Fruit fly (Drosophila melanogaster): ENCODE data around the gene Vha100-5.

The Vha100-5 gene

dm6 chr2L:11738554-11738982 is at the start of gene Vha100-5:
Gene Vha100-5, plus strand, starts transcription at chr2L:11738948.
- TF ChIP-seq CG1620 (GFP tag; optimal IDR thresholded peaks at IDR 0.05) (no peak), CG33017 (tag; optimal IDR thresholded peaks at IDR 0.05) (peak; percentile 10), CG12768 (GFP tag; optimal IDR thresholded peaks at IDR 0.05) (no peak), ovo (GFP tag; optimal IDR thresholded peaks at IDR 0.05) (no peak), Mnt (GFP tag; optimal IDR thresholded peaks at IDR 0.05) (peak; percentile 10), cic (GFP tag; optimal IDR thresholded peaks at IDR 0.05) (no peak), Clk (GFP tag; optimal IDR thresholded peaks at IDR 0.05) (no peak), CG7101 (tag; optimal IDR thresholded peaks at IDR 0.05) (no peak), CG14711 (tag; optimal IDR thresholded peaks at IDR 0.05) (no peak), pad (GFP tag; optimal IDR thresholded peaks at IDR 0.05) (no peak)

- TF ChIP-seq kay (GFP tag; ENCODE audit: borderline replicate concordance) (no peak), toe (GFP tag; optimal IDR thresholded peaks at IDR 0.05) (no peak), CG14711 (tag; optimal IDR thresholded peaks at IDR 0.05) (no peak), Mnt (GFP tag; optimal IDR thresholded peaks at IDR 0.05) (no peak), CG1620 (GFP tag; optimal IDR thresholded peaks at IDR 0.05) (no peak), CG7045 (GFP tag; optimal IDR thresholded peaks at IDR 0.05) (no peak), CG11617 (GFP tag; optimal IDR thresholded peaks at IDR 0.05) (no peak), CG33017 (tag; optimal IDR thresholded peaks at IDR 0.05) (no peak), CG12768 (GFP tag; optimal IDR thresholded peaks at IDR 0.05) (no peak), CG5204 (GFP tag; optimal IDR thresholded peaks at IDR 0.05) (no peak), bab1 (GFP tag; optimal IDR thresholded peaks at IDR 0.05) (no peak), ovo (GFP tag; optimal IDR thresholded peaks at IDR 0.05) (no peak), cnc (optimal IDR thresholded peaks at IDR 0.05) (no peak)
These were observed 44.2 kb upstream of the Vha100-5 start, which contains the start of gene CG4988 for dm6 chr2L:11694504-11694903. Gene CG4988, plus strand, starts transcription at chr2L:11694804.

- TF ChIP-seq Crg-1 (GFP tag; optimal IDR thresholded peaks at IDR 0.05) (no peak), CG14711 (tag; optimal IDR thresholded peaks at IDR 0.05) (no peak), ovo (GFP tag; optimal IDR thresholded peaks at IDR 0.05) (no peak), bab1 (GFP tag; optimal IDR thresholded peaks at IDR 0.05) (no peak), CG1620 (GFP tag; optimal IDR thresholded peaks at IDR 0.05) (no peak), CG7045 (GFP tag; optimal IDR thresholded peaks at IDR 0.05) (no peak), kay (GFP tag; ENCODE audit: borderline replicate concordance) (no peak), Hr96 (GFP tag; optimal IDR thresholded peaks at IDR 0.05) (no peak), Mnt (GFP tag; optimal IDR thresholded peaks at IDR 0.05) (no peak), Clk (GFP tag; optimal IDR thresholded peaks at IDR 0.05) (no peak), CG5204 (GFP tag; optimal IDR thresholded peaks at IDR 0.05) (no peak), pad (GFP tag; optimal IDR thresholded peaks at IDR 0.05) (no peak), cic (GFP tag; optimal IDR thresholded peaks at IDR 0.05) (no peak), tj (GFP tag; optimal IDR thresholded peaks at IDR 0.05) (no peak), cnc (optimal IDR thresholded peaks at IDR 0.05) (no peak), toe (GFP tag; optimal IDR thresholded peaks at IDR 0.05) (no peak)
These were observed 36.9 kb upstream of the Vha100-5 start for dm6 chr2L:11701819-11702218.

- TF ChIP-seq tj (GFP tag; optimal IDR thresholded peaks at IDR 0.05) (peak; percentile 23), ovo (GFP tag; optimal IDR thresholded peaks at IDR 0.05) (peak; percentile 6), CG1620 (GFP tag; optimal IDR thresholded peaks at IDR 0.05) (no peak), Clk (GFP tag; optimal IDR thresholded peaks at IDR 0.05) (no peak), kay (GFP tag; ENCODE audit: borderline replicate concordance) (peak; percentile 77), Mnt (GFP tag; optimal IDR thresholded peaks at IDR 0.05) (no peak), bab1 (GFP tag; optimal IDR thresholded peaks at IDR 0.05) (no peak), CG12768 (GFP tag; optimal IDR thresholded peaks at IDR 0.05) (peak; percentile 38), CG7045 (GFP tag; optimal IDR thresholded peaks at IDR 0.05) (peak; percentile 79), Hr96 (GFP tag; optimal IDR thresholded peaks at IDR 0.05) (peak; percentile 2), CG11617 (GFP tag; optimal IDR thresholded peaks at IDR 0.05) (peak; percentile 35), CG5204 (GFP tag; optimal IDR thresholded peaks at IDR 0.05) (no peak), cic (GFP tag; optimal IDR thresholded peaks at IDR 0.05) (peak; percentile 61), pad (GFP tag; optimal IDR thresholded peaks at IDR 0.05) (peak; percentile 20), toe (GFP tag; optimal IDR thresholded peaks at IDR 0.05) (no peak), cnc (optimal IDR thresholded peaks at IDR 0.05) (no peak), CG7101 (tag; optimal IDR thresholded peaks at IDR 0.05) (peak; percentile 47), CG33017 (tag; optimal IDR thresholded peaks at IDR 0.05) (peak; percentile 26), Crg-1 (GFP tag; optimal IDR thresholded peaks at IDR 0.05) (no peak), CG14711 (tag; optimal IDR thresholded peaks at IDR 0.05) (peak; percentile 44)
These were observed 2.8 kb upstream of the Vha100-5 start for dm6 chr2L:11735975-11736374.

dm6 chr2L:11737648-11738047 is 1.1 kb upstream of the Vha100-5 start:
- TF ChIP-seq Hr96 (GFP tag; optimal IDR thresholded peaks at IDR 0.05) = no peak
- TF ChIP-seq CG11617 (GFP tag; optimal IDR thresholded peaks at IDR 0.05) = no peak

- no peak for TF ChIP-seq kay (GFP tag; ENCODE audit: borderline replicate concordance)
- TF ChIP-seq tj (GFP tag; optimal IDR thresholded peaks at IDR 0.05) = no peak
- TF ChIP-seq Crg-1 (GFP tag; optimal IDR thresholded peaks at IDR 0.05) = no peak
- no peak for TF ChIP-seq CG12768 (GFP tag; optimal IDR thresholded peaks at IDR 0.05)
- no peak for TF ChIP-seq Mnt (GFP tag; optimal IDR thresholded peaks at IDR 0.05)
- no peak for TF ChIP-seq CG14711 (tag; optimal IDR thresholded peaks at IDR 0.05)
- TF ChIP-seq cnc (optimal IDR thresholded peaks at IDR 0.05) = no peak
- no peak for TF ChIP-seq Clk (GFP tag; optimal IDR thresholded peaks at IDR 0.05)
- no peak for TF ChIP-seq CG7101 (tag; optimal IDR thresholded peaks at IDR 0.05)
- TF ChIP-seq ovo (GFP tag; optimal IDR thresholded peaks at IDR 0.05) = no peak
- TF ChIP-seq CG11617 (GFP tag; optimal IDR thresholded peaks at IDR 0.05) = no peak
- peak; percentile 15 for TF ChIP-seq cic (GFP tag; optimal IDR thresholded peaks at IDR 0.05)
- no peak for TF ChIP-seq bab1 (GFP tag; optimal IDR thresholded peaks at IDR 0.05)
- no peak for TF ChIP-seq CG33017 (tag; optimal IDR thresholded peaks at IDR 0.05)
- TF ChIP-seq CG1620 (GFP tag; optimal IDR thresholded peaks at IDR 0.05) = no peak
- peak; percentile 38 for TF ChIP-seq CG7045 (GFP tag; optimal IDR thresholded peaks at IDR 0.05)
- no peak for TF ChIP-seq toe (GFP tag; optimal IDR thresholded peaks at IDR 0.05)
These were observed 1.8 kb downstream of the Vha100-5 start for dm6 chr2L:11740595-11740994.
